Fruit fly (Drosophila melanogaster) whole organism, embryonic: Measurements from ENCODE around the gene CG10845.

Source experiments
- CG10462 ChIP-seq: fragments of 200-800 bp; sonication (Bioruptor generic); optimal IDR thresholded peaks from 2 replicates; lab custom pipeline; 2016; ENCODE audit warnings: missing biosample characterization, missing genetic modification characterization
- CG11723 ChIP-seq: fragments of 200-800 bp; sonication (Bioruptor generic); optimal IDR thresholded peaks from 2 replicates; lab custom pipeline; 2017; ENCODE audit warnings: missing biosample characterization, mild to moderate bottlenecking, missing genetic modification characterization
- CG12219 ChIP-seq: fragments of 200-800 bp; sonication (Bioruptor generic); optimal IDR thresholded peaks from 3 replicates; lab custom pipeline; 2018; ENCODE audit warnings: missing biosample characterization, mild to moderate bottlenecking, missing genetic modification characterization
- CG12236 ChIP-seq: fragments of 200-800 bp; sonication (Bioruptor generic); optimal IDR thresholded peaks from 2 replicates; lab custom pipeline; 2016; ENCODE audit warnings: missing biosample characterization, missing genetic modification characterization
- CG1233 ChIP-seq: fragments of 200-800 bp; sonication (Bioruptor generic); optimal IDR thresholded peaks from 4 replicates; lab custom pipeline; 2018; ENCODE audit warnings: missing biosample characterization, mild to moderate bottlenecking, missing genetic modification characterization
- CG12659 ChIP-seq: fragments of 200-800 bp; sonication (Bioruptor generic); optimal IDR thresholded peaks from 3 replicates; lab custom pipeline; 2017; ENCODE audit warnings: mild to moderate bottlenecking, missing biosample characterization, missing genetic modification reagents, missing genetic modification characterization
- CG12942 ChIP-seq: fragments of 200-800 bp; sonication (Bioruptor generic); optimal IDR thresholded peaks from 3 replicates; lab custom pipeline; 2016; ENCODE audit warnings: missing biosample characterization, missing genetic modification characterization
- CG13775 ChIP-seq: fragments of 200-800 bp; sonication (Bioruptor generic); optimal IDR thresholded peaks from 3 replicates; lab custom pipeline; 2017; ENCODE audit warnings: missing biosample characterization, mild to moderate bottlenecking, missing genetic modification characterization
- CG15269 ChIP-seq: fragments of 200-800 bp; sonication (Bioruptor generic); optimal IDR thresholded peaks from 2 replicates; lab custom pipeline; 2018; ENCODE audit warnings: missing biosample characterization, mild to moderate bottlenecking, missing genetic modification characterization, moderate library complexity
- CG17385 ChIP-seq: fragments of 200-800 bp; sonication (Bioruptor generic); optimal IDR thresholded peaks from 3 replicates; lab custom pipeline; 2018; ENCODE audit warnings: missing biosample characterization, mild to moderate bottlenecking, missing genetic modification characterization
- CG1792 ChIP-seq: fragments of 200-800 bp; sonication (Bioruptor generic); optimal IDR thresholded peaks from 2 replicates; lab custom pipeline; 2016; ENCODE audit warnings: missing biosample characterization, missing genetic modification characterization
- CG18619 ChIP-seq: fragments of 200-800 bp; sonication (Bioruptor generic); optimal IDR thresholded peaks from 3 replicates; lab custom pipeline; 2017; ENCODE audit warnings: missing biosample characterization, mild to moderate bottlenecking, missing genetic modification characterization
- CG2129 ChIP-seq: fragments of 200-800 bp; sonication (Bioruptor generic); IDR thresholded peaks from 2 replicates; pipeline ENCODE4 v1.3.6; 2022; ENCODE audit warnings: missing biosample characterization, missing genetic modification characterization; ENCODE audit not compliant: partially characterized antibody
- CG30020 ChIP-seq: fragments of 200-800 bp; optimal IDR thresholded peaks from 2 replicates; lab custom pipeline; 2019; ENCODE audit warnings: missing biosample characterization, mild to moderate bottlenecking, missing genetic modification characterization, moderate library complexity
- CG4404 ChIP-seq: fragments of 200-800 bp; sonication (Bioruptor generic); IDR thresholded peaks from 2 replicates; pipeline ENCODE4 v1.3.6; 2022; ENCODE audit warnings: missing biosample characterization, missing genetic modification characterization
- CG4707 ChIP-seq: fragments of 200-800 bp; sonication (Bioruptor generic); optimal IDR thresholded peaks from 2 replicates; lab custom pipeline; 2018; ENCODE audit warnings: missing biosample characterization, mild to moderate bottlenecking, missing genetic modification characterization, moderate library complexity
- CG4730 ChIP-seq: fragments of 200-800 bp; sonication (Bioruptor generic); IDR thresholded peaks from 2 replicates; pipeline ENCODE4 v1.3.6; 2022; ENCODE audit warnings: missing biosample characterization, missing genetic modification characterization
- CG6654 ChIP-seq: fragments of 200-800 bp; sonication (Bioruptor generic); optimal IDR thresholded peaks from 2 replicates; lab custom pipeline; 2017; ENCODE audit warnings: missing biosample characterization, mild to moderate bottlenecking, missing genetic modification characterization
- CG7372 ChIP-seq: fragments of 200-800 bp; sonication (Bioruptor generic); IDR thresholded peaks from 2 replicates; pipeline ENCODE4 v1.3.6; 2022; ENCODE audit warnings: missing biosample characterization, missing genetic modification characterization
- CG7839 ChIP-seq: fragments of 200-800 bp; sonication (Bioruptor generic); optimal IDR thresholded peaks from 3 replicates; lab custom pipeline; 2018; ENCODE audit warnings: missing biosample characterization, mild to moderate bottlenecking, missing genetic modification characterization, moderate library complexity
- CG7963 ChIP-seq: fragments of 200-800 bp; sonication (Bioruptor generic); IDR thresholded peaks from 3 replicates; pipeline ENCODE4 v1.3.6; 2022; ENCODE audit warnings: missing biosample characterization, missing genetic modification characterization; ENCODE audit not compliant: partially characterized antibody
- CoRest ChIP-seq: fragments of 200-800 bp; sonication (Bioruptor generic); optimal IDR thresholded peaks from 3 replicates; lab custom pipeline; 2018; ENCODE audit warnings: missing biosample characterization, mild to moderate bottlenecking, missing genetic modification characterization, moderate library complexity
- CrebB ChIP-seq: fragments of 200-800 bp; sonication (Bioruptor generic); optimal IDR thresholded peaks from 3 replicates; lab custom pipeline; 2018; ENCODE audit warnings: missing biosample characterization, mild to moderate bottlenecking, missing genetic modification characterization
- E2f1 ChIP-seq: fragments of 200-800 bp; sonication (Bioruptor generic); IDR thresholded peaks from 2 replicates; pipeline ENCODE4 v1.3.6; 2022; ENCODE audit warnings: missing biosample characterization, missing genetic modification characterization
- Fer3 ChIP-seq: fragments of 200-800 bp; sonication (Bioruptor generic); optimal IDR thresholded peaks from 2 replicates; lab custom pipeline; 2018; ENCODE audit warnings: missing biosample characterization, mild to moderate bottlenecking, missing genetic modification characterization, moderate library complexity
- HHEX ChIP-seq: fragments of 200-800 bp; sonication (Bioruptor generic); optimal IDR thresholded peaks from 3 replicates; lab custom pipeline; 2017; ENCODE audit warnings: missing biosample characterization, mild to moderate bottlenecking, missing genetic modification characterization, missing genetic modification reagents
- Hey ChIP-seq: fragments of 200-800 bp; sonication (Bioruptor generic); optimal IDR thresholded peaks from 3 replicates; lab custom pipeline; 2018; ENCODE audit warnings: missing biosample characterization, mild to moderate bottlenecking, missing genetic modification characterization
- HmgZ ChIP-seq: fragments of 200-800 bp; sonication (Bioruptor generic); optimal IDR thresholded peaks from 2 replicates; lab custom pipeline; 2018; ENCODE audit warnings: missing biosample characterization, mild to moderate bottlenecking, missing genetic modification characterization
- Hr3 ChIP-seq: fragments of 200-800 bp; sonication (Bioruptor generic); optimal IDR thresholded peaks from 3 replicates; lab custom pipeline; 2016; ENCODE audit warnings: missing biosample characterization, missing genetic modification characterization
- Hr39 ChIP-seq: fragments of >200 bp; optimal IDR thresholded peaks from 2 replicates; lab custom pipeline; 2017
- Myb ChIP-seq: fragments of 200-800 bp; sonication (Bioruptor generic); optimal IDR thresholded peaks from 2 replicates; lab custom pipeline; 2016; ENCODE audit warnings: missing biosample characterization, missing genetic modification characterization
- Rfx ChIP-seq: fragments of 200-800 bp; sonication (Bioruptor generic); IDR thresholded peaks from 2 replicates; pipeline ENCODE4 v1.3.6; 2022; ENCODE audit warnings: missing biosample characterization, missing genetic modification characterization
- Usf ChIP-seq: fragments of 200-800 bp; sonication (Bioruptor generic); optimal IDR thresholded peaks from 2 replicates; lab custom pipeline; 2017; ENCODE audit warnings: missing genotype, missing biosample characterization, missing genetic modification characterization
- chif ChIP-seq, 2 experiments: fragments of 200-800 bp; sonication (Bioruptor generic); optimal IDR thresholded peaks; 3 replicates each; lab custom pipeline; 2016; ENCODE audit warnings: missing biosample characterization in 2 of 2, missing genetic modification characterization in 2 of 2
- cwo ChIP-seq: fragments of 200-800 bp; sonication (Bioruptor generic); optimal IDR thresholded peaks from 3 replicates; lab custom pipeline; 2017; ENCODE audit warnings: missing biosample characterization, missing genetic modification characterization, mild to moderate bottlenecking, moderate library complexity, missing genetic modification reagents
- ewg ChIP-seq: fragments of 200-800 bp; sonication (Bioruptor generic); optimal IDR thresholded peaks from 3 replicates; lab custom pipeline; 2017; ENCODE audit warnings: mild to moderate bottlenecking, missing biosample characterization, missing genetic modification reagents, missing genetic modification characterization
- fd96Cb ChIP-seq: fragments of 200-800 bp; sonication (Bioruptor generic); optimal IDR thresholded peaks from 2 replicates; lab custom pipeline; 2018; ENCODE audit warnings: missing biosample characterization, mild to moderate bottlenecking, missing genetic modification characterization, moderate library complexity
- ftz-f1 ChIP-seq: fragments of 200-800 bp; sonication (Bioruptor generic); optimal IDR thresholded peaks from 2 replicates; lab custom pipeline; 2016; ENCODE audit warnings: missing biosample characterization, missing genetic modification characterization
- grau ChIP-seq: fragments of 200-800 bp; optimal IDR thresholded peaks from 3 replicates; lab custom pipeline; 2019; ENCODE audit warnings: missing biosample characterization, mild to moderate bottlenecking, missing genetic modification characterization, moderate library complexity
- lilli ChIP-seq: fragments of 200-800 bp; sonication (Bioruptor generic); optimal IDR thresholded peaks from 3 replicates; lab custom pipeline; 2016; ENCODE audit warnings: missing biosample characterization, missing genetic modification characterization
- otp ChIP-seq: fragments of 200-800 bp; sonication (Bioruptor generic); IDR thresholded peaks from 3 replicates; pipeline ENCODE4, ENCODE4 v1.3.6; 2022; ENCODE audit warnings: missing biosample characterization, missing genetic modification characterization
- pb ChIP-seq: fragments of 200-800 bp; sonication (Bioruptor generic); optimal IDR thresholded peaks from 3 replicates; lab custom pipeline; 2016; ENCODE audit warnings: missing biosample characterization, missing genetic modification characterization
- prd ChIP-seq, 3 experiments: fragments of >200 bp in 2 of 3; fragments of 200-800 bp in 1 of 3; sonication (Bioruptor generic) in 1 of 3; optimal IDR thresholded peaks in 2 of 3; IDR thresholded peaks in 1 of 3; 2 replicates in 2 of 3; 3 replicates in 1 of 3; pipeline versions ENCODE4 v1.3.6 to Lab custom; 2017 to 2022; ENCODE audit warnings: missing biosample characterization in 1 of 3, missing genetic modification characterization in 1 of 3
- sc ChIP-seq, 3 experiments: fragments of >200 bp in 2 of 3; fragments of 200-800 bp in 1 of 3; sonication (Bioruptor generic) in 1 of 3; optimal IDR thresholded peaks; 2 replicates in 2 of 3; 3 replicates in 1 of 3; lab custom pipeline; 2017; ENCODE audit warnings: mild to moderate bottlenecking in 1 of 3, missing biosample characterization in 1 of 3, missing genetic modification characterization in 1 of 3, missing genetic modification reagents in 1 of 3
- sqz ChIP-seq: fragments of 200-800 bp; sonication (Bioruptor generic); optimal IDR thresholded peaks from 3 replicates; lab custom pipeline; 2018; ENCODE audit warnings: missing biosample characterization, mild to moderate bottlenecking, missing genetic modification characterization
- ssp ChIP-seq: fragments of 200-800 bp; sonication (Bioruptor generic); IDR thresholded peaks from 2 replicates; pipeline ENCODE4 v1.3.6; 2022; ENCODE audit warnings: missing biosample characterization, missing genetic modification characterization
- tll ChIP-seq, 2 experiments: fragments of 200-800 bp in 1 of 2; fragments of >200 bp in 1 of 2; sonication (Bioruptor generic) in 1 of 2; optimal IDR thresholded peaks; 2 replicates each; lab custom pipeline; 2017 to 2019; ENCODE audit warnings: missing biosample characterization in 2 of 2, missing genetic modification characterization in 2 of 2, mild to moderate bottlenecking in 1 of 2, moderate library complexity in 1 of 2

The CG10845 gene

dm6 chr3R:24875939-24876842, 24.7 kb upstream of the CG10845 start, which contains the start of gene CG3744 (continued):
- TF ChIP-seq lilli (GFP tag; lab: Kevin White, UChicago): peak; percentile 88
- peak; percentile 90 for TF ChIP-seq CG18619
- TF ChIP-seq grau: peak; percentile 92
- peak; percentile 69 for TF ChIP-seq CrebB (tag; lab: Kevin White, UChicago)
- peak; percentile 99 for TF ChIP-seq Rfx
- TF ChIP-seq sc (optimal IDR thresholded peaks at IDR 0.05; lab: Kevin White, UChicago): no peak
- peak; percentile 64 for TF ChIP-seq sc (GFP tag; optimal IDR thresholded peaks at IDR 0.05; lab: Kevin White, UChicago)
- TF ChIP-seq CG30020 (tag; lab: Kevin White, UChicago): peak; percentile 72
- peak; percentile 92 for TF ChIP-seq Hr3
- peak; percentile 87 for TF ChIP-seq CG12942
- peak; percentile 93 for TF ChIP-seq otp
- TF ChIP-seq fd96Cb (tag; lab: Kevin White, UChicago): peak; percentile 81
- TF ChIP-seq CG12236 (GFP tag; lab: Kevin White, UChicago): no peak
- TF ChIP-seq Fer3: peak; percentile 92
- no peak for TF ChIP-seq tll (GFP tag; optimal IDR thresholded peaks at IDR 0.05; lab: Kevin White, UChicago)
- TF ChIP-seq chif (GFP tag; optimal IDR thresholded peaks at IDR 0.05; lab: Kevin White, UChicago): peak; percentile 40 to 59
- peak; percentile 85 for TF ChIP-seq Usf (GFP tag; lab: Kevin White, UChicago)
- TF ChIP-seq ftz-f1 (GFP tag; lab: Kevin White, UChicago): peak; percentile 45
- TF ChIP-seq Hr39 (lab: Kevin White, UChicago): peak; percentile 94
- TF ChIP-seq sqz (GFP tag; lab: Kevin White, UChicago): no peak
- peak; percentile 94 for TF ChIP-seq CG2129
- peak; percentile 93 for TF ChIP-seq CG7372
- peak; percentile 80 for TF ChIP-seq CG17385 (GFP tag; lab: Kevin White, UChicago)
- peak; percentile 84 for TF ChIP-seq CG4730
- TF ChIP-seq HHEX (GFP tag; lab: Kevin White, UChicago): peak; percentile 88
- peak; percentile 77 for TF ChIP-seq CG11723
- peak; percentile 92 for TF ChIP-seq CG7839 (tag; lab: Kevin White, UChicago)
- peak; percentile 93 for TF ChIP-seq CoRest
- peak; percentile 89 for TF ChIP-seq CG4404 (GFP tag; lab: Robert Waterston, UW)
- TF ChIP-seq CG12659 (GFP tag; lab: Kevin White, UChicago): peak; percentile 93
- peak; percentile 62 for TF ChIP-seq pb (GFP tag; lab: Kevin White, UChicago)
- TF ChIP-seq CG12219 (GFP tag; lab: Kevin White, UChicago): peak; percentile 67
- TF ChIP-seq prd (optimal IDR thresholded peaks at IDR 0.05; lab: Kevin White, UChicago): no peak
- TF ChIP-seq prd (GFP tag; IDR thresholded peaks at IDR 0.05; lab: Robert Waterston, UW): peak; percentile 96
- TF ChIP-seq Myb (GFP tag; lab: Kevin White, UChicago): peak; percentile 47
- peak; percentile 9 for TF ChIP-seq Hey
- TF ChIP-seq ssp: peak; percentile 86
- TF ChIP-seq CG15269 (tag; lab: Kevin White, UChicago): peak; percentile 90
- TF ChIP-seq ewg (GFP tag; lab: Kevin White, UChicago): peak; percentile 78
- TF ChIP-seq CG1233 (GFP tag; lab: Kevin White, UChicago): peak; percentile 91
- TF ChIP-seq CG1792 (GFP tag; lab: Kevin White, UChicago): peak; percentile 42
- no peak for TF ChIP-seq cwo (GFP tag; lab: Kevin White, UChicago)
- TF ChIP-seq CG7963 (GFP tag; lab: Robert Waterston, UW): peak; percentile 93
- TF ChIP-seq CG10462 (GFP tag; lab: Kevin White, UChicago): peak; percentile 79
- peak; percentile 11 for TF ChIP-seq CG4707
- peak; percentile 57 for TF ChIP-seq CG6654 (GFP tag; lab: Kevin White, UChicago)
- TF ChIP-seq HmgZ (tag; lab: Kevin White, UChicago): peak; percentile 73
- peak; percentile 89 for TF ChIP-seq CG13775 (GFP tag; lab: Kevin White, UChicago)
- TF ChIP-seq E2f1: peak; percentile 88
